Worm (Caenorhabditis elegans): ENCODE measurements around the gene nspf-3.
"Not testable (repeated sequence)": the region's sequence is repeated elsewhere in the genome, so short reads cannot be mapped to it uniquely, and the experiment has no call there.

nspf-3 gene

DNA sequence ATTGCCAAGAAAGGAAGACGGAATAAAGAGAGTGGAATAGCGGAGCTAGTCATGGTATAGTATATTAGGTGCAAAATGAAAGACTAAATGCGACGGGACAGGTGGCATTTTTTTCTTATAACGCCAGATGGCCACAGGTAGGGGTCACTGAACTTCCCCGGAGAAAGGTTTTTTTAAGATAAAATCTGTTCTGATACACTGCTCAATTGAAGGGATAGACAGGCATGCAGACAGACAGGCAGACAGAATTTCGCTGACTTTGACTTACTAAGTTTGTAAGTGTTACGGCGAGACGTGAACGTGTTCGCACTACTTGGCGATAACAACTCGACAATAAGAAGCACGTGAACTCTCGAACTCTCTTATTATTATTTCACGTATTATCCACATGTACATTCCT is 16.4 kb downstream of the nspf-3 start, which contains the start of the genes F22E5.20 and F22E5.1:
Gene F22E5.20, minus strand, starts transcription at position 101 of the 400 bp plus-strand sequence.
Gene F22E5.1, plus strand, starts transcription at position 242 of the 400 bp plus-strand sequence.
- not testable (repeated sequence) for TF ChIP-seq W03F9.2, dao-5, him-1 (tag; optimal IDR thresholded peaks at IDR 0.05)

DNA sequence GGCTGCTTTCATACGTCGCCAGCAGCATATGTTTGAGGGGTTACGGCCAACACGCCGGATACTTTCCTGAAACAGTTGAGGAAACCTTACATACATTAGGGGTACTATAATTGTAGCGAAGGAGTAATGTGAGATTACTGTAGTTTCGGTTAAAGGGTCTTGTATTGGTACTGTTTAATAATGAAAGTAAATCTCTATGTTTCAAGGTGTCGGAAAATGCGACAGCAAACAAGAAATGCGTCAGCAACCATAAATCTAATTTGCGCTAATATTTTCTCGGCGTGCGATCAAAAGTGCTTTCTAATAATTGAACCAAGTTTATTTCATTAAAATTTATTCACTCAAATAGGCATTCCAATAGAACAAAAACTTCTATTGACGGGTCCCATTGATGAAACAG is 17.7 kb downstream of the nspf-3 start, which contains the start of gene sri-57:
Gene sri-57, minus strand, starts transcription at position 101 of the 400 bp plus-strand sequence.
- TF ChIP-seq dao-5, him-1, W03F9.2 (tag; optimal IDR thresholded peaks at IDR 0.05): not testable (repeated sequence)

- no peak for TF ChIP-seq dao-5 (tag; optimal IDR thresholded peaks at IDR 0.05)
- no peak for TF ChIP-seq W03F9.2 (tag; optimal IDR thresholded peaks at IDR 0.05)
- no peak for TF ChIP-seq him-1 (tag; optimal IDR thresholded peaks at IDR 0.05)
These were observed 24.4 kb downstream of the nspf-3 start, which contains the start of gene F22E5.22 for ce11 chrII:2665606-2666005. Gene F22E5.22, plus strand, starts transcription at chrII:2665906.

DNA sequence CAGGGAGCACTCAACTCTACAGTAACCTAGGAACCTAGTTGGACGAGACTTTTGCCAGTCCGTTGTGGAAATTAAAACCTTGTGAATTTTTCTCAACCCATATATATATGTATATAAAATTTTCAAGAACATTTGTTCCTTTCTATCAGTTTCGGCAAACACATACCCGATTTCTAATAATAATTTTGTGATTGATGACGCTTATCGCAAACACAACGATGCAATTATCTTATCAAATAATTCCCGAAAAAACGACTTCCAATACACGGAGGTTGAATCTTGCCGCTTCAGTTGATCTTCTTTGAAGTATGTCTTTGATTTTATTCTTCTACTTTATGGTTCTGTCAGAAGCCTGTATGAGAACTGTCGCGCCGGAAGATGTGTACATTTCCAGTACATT is 24.9 kb downstream of the nspf-3 start, which contains the start of gene F22E5.2:
Gene F22E5.2, plus strand, starts transcription at position 301 of the 400 bp plus-strand sequence.
- TF ChIP-seq W03F9.2, dao-5, him-1 (tag; optimal IDR thresholded peaks at IDR 0.05): not testable (repeated sequence)

DNA sequence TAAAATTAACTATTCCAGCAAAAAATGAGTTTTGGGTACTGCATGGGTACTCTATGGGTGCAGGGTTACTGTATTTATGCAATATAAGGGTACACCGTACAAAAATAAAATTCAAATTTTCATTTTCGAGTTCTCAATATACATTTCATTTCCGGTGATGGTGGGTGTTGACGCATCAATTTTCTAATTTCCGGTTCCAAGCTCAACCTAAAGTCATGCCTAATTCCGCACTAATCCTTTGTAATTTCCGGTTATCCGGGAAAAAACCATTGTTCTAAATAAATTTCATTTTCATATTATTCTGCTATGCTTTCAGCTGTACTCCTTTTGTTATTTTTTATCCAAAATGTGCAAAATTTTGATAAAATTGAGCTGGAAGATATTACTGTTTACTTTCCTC is 30.6 kb downstream of the nspf-3 start, which contains the start of gene gcy-21:
Gene gcy-21, plus strand, starts transcription at position 301 of the 400 bp plus-strand sequence.
- no peak for TF ChIP-seq dao-5 (tag; optimal IDR thresholded peaks at IDR 0.05)
- TF ChIP-seq W03F9.2 (tag; optimal IDR thresholded peaks at IDR 0.05): no peak
- no peak for TF ChIP-seq him-1 (tag; optimal IDR thresholded peaks at IDR 0.05)

DNA sequence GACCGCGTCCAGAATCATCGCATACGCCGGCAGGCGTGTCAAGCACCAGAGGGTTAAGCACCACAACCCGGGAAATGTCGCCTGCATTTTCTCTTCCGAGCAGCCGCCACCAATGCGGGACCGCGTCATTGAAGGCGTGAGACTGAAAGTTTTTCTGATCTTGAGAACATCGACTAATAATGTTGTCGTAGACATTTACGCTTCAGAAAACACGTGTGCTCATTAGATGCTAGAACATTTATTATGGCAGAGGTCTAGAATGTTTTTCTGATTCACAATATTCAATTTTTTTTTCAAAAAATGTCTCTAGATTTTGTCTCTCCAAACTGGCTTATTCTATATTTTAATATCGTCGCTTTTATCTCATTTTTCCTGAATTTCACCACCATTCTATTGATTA is 33.4 kb downstream of the nspf-3 start, which contains the start of gene sri-47:
Gene sri-47, plus strand, starts transcription at position 301 of the 400 bp plus-strand sequence.
- TF ChIP-seq W03F9.2 (tag; optimal IDR thresholded peaks at IDR 0.05): no peak

- TF ChIP-seq W03F9.2 (tag; optimal IDR thresholded peaks at IDR 0.05) (no peak), him-1 (tag; optimal IDR thresholded peaks at IDR 0.05) (no peak), dao-5 (tag; optimal IDR thresholded peaks at IDR 0.05) (no peak)
These were observed 40.4 kb downstream of the nspf-3 start, which contains the start of the genes F22E5.13 and F22E5.6 for ce11 chrII:2649539-2649938. Gene F22E5.13, minus strand, starts transcription at chrII:2649639. Gene F22E5.6, plus strand, starts transcription at chrII:2649835.

DNA sequence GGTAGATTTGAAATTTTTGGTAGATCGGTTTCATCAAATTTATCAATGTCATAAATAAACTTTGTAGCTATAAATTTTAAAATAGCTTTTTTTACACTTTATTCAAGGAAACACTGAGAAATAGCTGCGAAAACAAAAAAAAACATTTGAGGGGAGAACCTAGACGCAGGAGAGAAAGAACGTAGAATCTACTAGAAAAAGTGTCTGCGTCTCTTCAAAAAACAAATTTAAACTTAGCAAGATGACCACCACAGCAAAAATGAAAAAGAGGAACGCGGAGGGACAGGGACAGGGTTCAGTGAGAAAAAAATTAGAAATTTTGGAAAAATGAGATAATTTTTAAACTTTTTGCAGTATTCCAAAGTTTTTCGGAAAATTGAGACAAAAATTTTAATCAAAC is 41.0 kb downstream of the nspf-3 start:
- TF ChIP-seq W03F9.2 (tag; optimal IDR thresholded peaks at IDR 0.05) (no peak), him-1 (tag; optimal IDR thresholded peaks at IDR 0.05) (no peak), dao-5 (tag; optimal IDR thresholded peaks at IDR 0.05) (no peak)

DNA sequence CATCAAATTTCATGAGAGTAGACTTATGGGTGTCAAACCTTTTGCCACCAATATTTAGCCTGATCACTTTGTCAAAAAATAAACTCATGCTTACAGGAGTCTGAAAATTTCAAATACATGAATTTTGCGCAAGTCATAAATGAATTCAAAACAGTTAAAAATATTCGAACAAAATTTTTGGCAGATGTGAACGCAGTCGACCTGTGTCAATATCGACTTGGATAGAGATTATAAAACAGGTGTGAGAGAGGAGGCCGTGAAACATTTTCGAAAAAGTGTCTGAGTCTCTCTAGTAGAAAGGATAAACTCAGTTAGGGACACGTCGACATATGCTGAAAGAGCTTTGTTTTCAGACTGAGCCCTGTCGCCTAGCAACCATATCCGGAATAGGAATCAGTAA is 43.2 kb downstream of the nspf-3 start, which contains the start of gene F22E5.12:
Gene F22E5.12, minus strand, starts transcription at position 101 of the 400 bp plus-strand sequence.
- TF ChIP-seq W03F9.2, dao-5, him-1 (tag; optimal IDR thresholded peaks at IDR 0.05): not testable (repeated sequence)

DNA sequence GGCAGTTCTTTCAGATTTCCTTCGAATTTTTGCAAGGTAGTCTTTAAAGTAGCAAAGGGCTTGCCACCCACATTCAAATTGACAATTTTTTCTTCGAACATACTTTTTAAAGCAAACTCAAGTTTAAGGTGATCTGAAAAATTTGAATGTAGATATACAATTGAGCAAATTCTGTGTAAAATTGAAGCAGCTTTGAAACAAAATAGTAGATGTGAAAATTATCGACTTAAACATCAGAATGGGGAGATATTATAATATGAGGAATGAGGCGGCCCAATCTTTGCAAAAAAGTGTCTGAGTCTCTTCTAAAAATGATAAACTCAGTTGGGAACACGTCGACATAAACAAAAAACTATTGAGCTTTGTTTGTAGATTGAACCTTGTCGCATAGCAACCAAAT is 45.5 kb downstream of the nspf-3 start, which contains the start of gene F22E5.11:
Gene F22E5.11, minus strand, starts transcription at position 101 of the 400 bp plus-strand sequence.
- no peak for TF ChIP-seq dao-5 (tag; optimal IDR thresholded peaks at IDR 0.05)
- TF ChIP-seq W03F9.2 (tag; optimal IDR thresholded peaks at IDR 0.05): no peak
- TF ChIP-seq him-1 (tag; optimal IDR thresholded peaks at IDR 0.05): no peak

ce11 chrII:2641777-2642176 is 48.2 kb downstream of the nspf-3 start, which contains the start of gene F22E5.7:
Gene F22E5.7, plus strand, starts transcription at chrII:2642077.
- TF ChIP-seq W03F9.2 (tag; optimal IDR thresholded peaks at IDR 0.05) (no peak), him-1 (tag; optimal IDR thresholded peaks at IDR 0.05) (no peak), dao-5 (tag; optimal IDR thresholded peaks at IDR 0.05) (no peak)

DNA sequence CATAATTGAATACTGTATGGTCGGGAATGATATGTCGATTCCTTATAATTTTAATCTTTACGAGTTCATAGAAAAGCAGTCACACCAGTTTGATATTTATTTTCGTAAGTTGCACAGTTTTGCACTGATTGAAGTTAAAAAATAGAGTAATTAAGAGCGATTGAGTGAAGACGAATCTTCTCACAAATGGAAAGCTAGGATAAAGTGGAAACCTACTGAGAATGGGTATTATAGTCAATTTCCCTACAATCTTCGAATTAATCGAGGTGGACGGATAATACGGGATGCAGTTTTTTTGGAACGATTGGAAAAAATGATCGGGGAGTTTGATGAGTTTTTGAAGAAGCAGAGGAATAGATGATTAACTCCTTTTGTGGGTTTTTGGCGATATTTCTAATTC is 49.0 kb downstream of the nspf-3 start, which contains the start of gene F22E5.23:
Gene F22E5.23, plus strand, starts transcription at position 301 of the 400 bp plus-strand sequence.
- TF ChIP-seq W03F9.2 (tag; optimal IDR thresholded peaks at IDR 0.05) (no peak), him-1 (tag; optimal IDR thresholded peaks at IDR 0.05) (no peak), dao-5 (tag; optimal IDR thresholded peaks at IDR 0.05) (no peak)

Data from whole organism, L4/young adult.